Worm (Caenorhabditis elegans): ENCODE data around the gene C32D5.10.

Gene C32D5.10

ce11 chrII:6370110-6370509, 18.3 kb upstream of the C32D5.10 start (continued):
- TF ChIP-seq ztf-11 (tag; optimal IDR thresholded peaks at IDR 0.05) (no peak), peb-1 (tag; optimal IDR thresholded peaks at IDR 0.05) (no peak), unc-39 (tag; optimal IDR thresholded peaks at IDR 0.05) (no peak)

ce11 chrII:6366696-6367095, 14.9 kb upstream of the C32D5.10 start, which contains the start of gene ctsa-4.1:
Gene ctsa-4.1, plus strand, starts transcription at chrII:6366996.
- TF ChIP-seq unc-55 (GFP tag; optimal IDR thresholded peaks at IDR 0.05) (no peak), peb-1 (tag; optimal IDR thresholded peaks at IDR 0.05) (no peak)

ce11 chrII:6365237-6365815, 13.5 kb upstream of the C32D5.10 start, which contains the start of the genes ani-2 and clec-88:
Gene ani-2, minus strand, starts transcription at chrII:6365367.
Gene clec-88, plus strand, starts transcription at chrII:6365722.
- no peak for TF ChIP-seq peb-1 (tag; optimal IDR thresholded peaks at IDR 0.05)
- TF ChIP-seq ama-1 (optimal IDR thresholded peaks at IDR 0.05): no peak
- no peak for TF ChIP-seq nhr-23 (tag; optimal IDR thresholded peaks at IDR 0.05)
- TF ChIP-seq nhr-21 (tag; optimal IDR thresholded peaks at IDR 0.05): no peak
- no peak for TF ChIP-seq lin-11 (tag; optimal IDR thresholded peaks at IDR 0.05)
- no peak for TF ChIP-seq sma-9 (GFP tag; optimal IDR thresholded peaks at IDR 0.05)
- TF ChIP-seq sma-9 (tag; optimal IDR thresholded peaks at IDR 0.05): no peak
- no peak for TF ChIP-seq lin-39 (tag; optimal IDR thresholded peaks at IDR 0.05)
- no peak for TF ChIP-seq mbf-1 (tag; optimal IDR thresholded peaks at IDR 0.05)
- TF ChIP-seq lin-13 (GFP tag; optimal IDR thresholded peaks at IDR 0.05): no peak
- TF ChIP-seq ztf-1 (GFP tag; conservative IDR thresholded peaks at IDR 0.05): no peak

- no peak for TF ChIP-seq elt-3 (tag; optimal IDR thresholded peaks at IDR 0.05)
- TF ChIP-seq nhr-77 (tag; optimal IDR thresholded peaks at IDR 0.05): no peak
- TF ChIP-seq nhr-237 (tag; optimal IDR thresholded peaks at IDR 0.05): no peak
- TF ChIP-seq unc-39 (tag; optimal IDR thresholded peaks at IDR 0.05): no peak
- no peak for TF ChIP-seq lin-11 (tag; optimal IDR thresholded peaks at IDR 0.05)
- no peak for TF ChIP-seq nhr-11 (tag; optimal IDR thresholded peaks at IDR 0.05)
- TF ChIP-seq ama-1 (optimal IDR thresholded peaks at IDR 0.05): no peak
- TF ChIP-seq R02D3.7 (tag; optimal IDR thresholded peaks at IDR 0.05): no peak
- TF ChIP-seq nhr-10 (tag; optimal IDR thresholded peaks at IDR 0.05): no peak
- TF ChIP-seq nhr-6 (tag; optimal IDR thresholded peaks at IDR 0.05): peak; percentile 68
- no peak for TF ChIP-seq skn-1 (tag; optimal IDR thresholded peaks at IDR 0.05)
- no peak for TF ChIP-seq nhr-23 (tag; optimal IDR thresholded peaks at IDR 0.05)
- TF ChIP-seq nhr-21 (tag; optimal IDR thresholded peaks at IDR 0.05): peak; percentile 40
- no peak for TF ChIP-seq ZK546.5 (tag; optimal IDR thresholded peaks at IDR 0.05)
- TF ChIP-seq blmp-1 (tag; optimal IDR thresholded peaks at IDR 0.05; ENCODE audit: insufficient read depth): no peak
- TF ChIP-seq ztf-4 (tag; optimal IDR thresholded peaks at IDR 0.05): no peak
- TF ChIP-seq unc-62 (GFP tag; optimal IDR thresholded peaks at IDR 0.05): no peak
- TF ChIP-seq F13H6.1 (tag; optimal IDR thresholded peaks at IDR 0.05): peak; percentile 37
- no peak for TF ChIP-seq lin-39 (tag; optimal IDR thresholded peaks at IDR 0.05)
- no peak for TF ChIP-seq zag-1 (tag; optimal IDR thresholded peaks at IDR 0.05)
- no peak for TF ChIP-seq aly-2 (tag; optimal IDR thresholded peaks at IDR 0.05)
- peak; percentile 65 for TF ChIP-seq lin-13 (GFP tag; optimal IDR thresholded peaks at IDR 0.05)
- no peak for TF ChIP-seq Y55F3AM.14 (GFP tag; optimal IDR thresholded peaks at IDR 0.05)
- no peak for TF ChIP-seq ceh-82 (tag; optimal IDR thresholded peaks at IDR 0.05)
- peak; percentile 40 for TF ChIP-seq mab-5 (tag; optimal IDR thresholded peaks at IDR 0.05)
- no peak for TF ChIP-seq elt-1 (tag; optimal IDR thresholded peaks at IDR 0.05)
- TF ChIP-seq egl-27 (tag; optimal IDR thresholded peaks at IDR 0.05): no peak
- no peak for TF ChIP-seq alr-1 (tag; optimal IDR thresholded peaks at IDR 0.05)
- peak; percentile 21 for TF ChIP-seq ceh-16 (tag; optimal IDR thresholded peaks at IDR 0.05)
- peak; percentile 86 for TF ChIP-seq nhr-129 (tag; optimal IDR thresholded peaks at IDR 0.05)
- TF ChIP-seq sem-4 (tag; optimal IDR thresholded peaks at IDR 0.05): peak; percentile 33
- no peak for TF ChIP-seq mdl-1 (tag; optimal IDR thresholded peaks at IDR 0.05)
- no peak for TF ChIP-seq ztf-1 (GFP tag; conservative IDR thresholded peaks at IDR 0.05)
- no peak for TF ChIP-seq dmd-4 (tag; optimal IDR thresholded peaks at IDR 0.05)
- TF ChIP-seq nhr-12 (tag; optimal IDR thresholded peaks at IDR 0.05): no peak
- peak; percentile 78 for TF ChIP-seq nhr-25 (tag; optimal IDR thresholded peaks at IDR 0.05)
- TF ChIP-seq sma-3 (GFP tag; optimal IDR thresholded peaks at IDR 0.05): peak; percentile 70
- TF ChIP-seq crh-2 (tag; optimal IDR thresholded peaks at IDR 0.05): peak; percentile 75
- peak; percentile 44 for TF ChIP-seq fos-1 (tag; optimal IDR thresholded peaks at IDR 0.05)
- TF ChIP-seq ztf-11 (tag; optimal IDR thresholded peaks at IDR 0.05): no peak
- TF ChIP-seq unc-55 (GFP tag; optimal IDR thresholded peaks at IDR 0.05): peak; percentile 81
- peak; percentile 46 for TF ChIP-seq snpc-4 (tag; optimal IDR thresholded peaks at IDR 0.05)
- TF ChIP-seq peb-1 (tag; optimal IDR thresholded peaks at IDR 0.05): no peak
- TF ChIP-seq gmeb-1 (tag; optimal IDR thresholded peaks at IDR 0.05): peak; percentile 76
These were observed 9.0 kb upstream of the C32D5.10 start, which contains the start of gene K10B2.4 for ce11 chrII:6360822-6361221. Gene K10B2.4, minus strand, starts transcription at chrII:6360959.
